Worm (Caenorhabditis elegans) whole organism, L4 larva: ENCODE results near the gene T09F3.4.

ENCODE experiments used
- D1046.2 ChIP-seq: fragments of 200-800 bp; sonication (Bioruptor generic); IDR thresholded peaks from 2 replicates; pipeline ENCODE4 v1.3.6; 2022; ENCODE audit warnings: missing genetic modification characterization, missing compliant biosample characterization
- F26F4.8 ChIP-seq: fragments of 200-800 bp; sonication (Bioruptor generic); conservative IDR thresholded peaks from 2 replicates; pipeline ENCODE4 v1.3.6; 2022; ENCODE audit warnings: missing genetic modification characterization, missing compliant biosample characterization
- F37D6.2 ChIP-seq: sonication (generic microtip); optimal IDR thresholded peaks from 2 replicates; lab custom pipeline; 2016; ENCODE audit warnings: mild to moderate bottlenecking, missing genetic modification characterization, missing compliant biosample characterization
- Y105C5A.15 ChIP-seq: fragments of 200-800 bp; sonication (Bioruptor generic); IDR thresholded peaks from 2 replicates; pipeline ENCODE4 v1.3.6; 2022; ENCODE audit warnings: missing genetic modification characterization, missing compliant biosample characterization
- Y75B8A.6 ChIP-seq: fragments of 200-800 bp; sonication (Bioruptor generic); IDR thresholded peaks from 2 replicates; pipeline ENCODE4 v1.3.6; 2022; ENCODE audit warnings: missing genetic modification reagents, missing genetic modification characterization, missing compliant biosample characterization
- aly-2 ChIP-seq: sonication (generic microtip); optimal IDR thresholded peaks from 2 replicates; lab custom pipeline; 2018; ENCODE audit warnings: missing biosample characterization, missing genetic modification characterization
- ama-1 ChIP-seq: fragments of 150-350 bp; optimal IDR thresholded peaks from 2 replicates; lab custom pipeline; 2014; ENCODE audit warnings: inconsistent platforms, mixed read lengths
- ceh-20 ChIP-seq: fragments of 200-800 bp; sonication (Bioruptor generic); IDR thresholded peaks from 2 replicates; pipeline ENCODE4 v1.3.6; 2022; ENCODE audit warnings: missing genetic modification reagents, missing genetic modification characterization, missing compliant biosample characterization
- ceh-28 ChIP-seq: fragments of 150-350 bp; optimal IDR thresholded peaks from 2 replicates; lab custom pipeline; 2014; ENCODE audit warnings: missing biosample characterization, missing genetic modification reagents, missing genetic modification characterization
- ceh-44 ChIP-seq: fragments of 200-800 bp; sonication (Bioruptor generic); IDR thresholded peaks from 2 replicates; pipeline ENCODE4 v1.3.6; 2022; ENCODE audit warnings: missing genetic modification reagents, missing genetic modification characterization, missing compliant biosample characterization
- ceh-62 ChIP-seq: sonication (generic microtip); optimal IDR thresholded peaks from 2 replicates; lab custom pipeline; 2017; ENCODE audit warnings: missing biosample characterization, missing genetic modification characterization
- cey-2 ChIP-seq: sonication (generic microtip); optimal IDR thresholded peaks from 3 replicates; lab custom pipeline; 2017; ENCODE audit warnings: missing genetic modification characterization, mild to moderate bottlenecking, missing compliant biosample characterization, antibody characterized with exemption, borderline replicate concordance; ENCODE audit not compliant: insufficient read depth
- daf-12 ChIP-seq: fragments of 150-350 bp; optimal IDR thresholded peaks from 2 replicates; lab custom pipeline; 2014; ENCODE audit warnings: missing biosample characterization, missing genetic modification reagents, missing genetic modification characterization
- daf-19 ChIP-seq: fragments of 200-800 bp; sonication (Bioruptor generic); conservative IDR thresholded peaks from 2 replicates; pipeline ENCODE4 v1.3.6; 2022; ENCODE audit warnings: missing genetic modification characterization, missing compliant biosample characterization
- dmd-6 ChIP-seq: fragments of 200-800 bp; sonication (Bioruptor generic); IDR thresholded peaks from 2 replicates; pipeline ENCODE4 v1.3.6; 2022; ENCODE audit warnings: missing genetic modification reagents, missing genetic modification characterization, missing compliant biosample characterization
- dmd-8 ChIP-seq: fragments of 200-800 bp; sonication (Bioruptor generic); IDR thresholded peaks from 2 replicates; pipeline ENCODE4 v1.3.6; 2022; ENCODE audit warnings: missing genetic modification characterization, missing compliant biosample characterization
- dmd-9 ChIP-seq: fragments of 200-800 bp; sonication (Bioruptor generic); IDR thresholded peaks from 2 replicates; pipeline ENCODE4 v1.3.6; 2022; ENCODE audit warnings: missing genetic modification reagents, missing genetic modification characterization, missing compliant biosample characterization
- dpl-1 ChIP-seq: fragments of 150-350 bp; optimal IDR thresholded peaks from 2 replicates; lab custom pipeline; 2014; ENCODE audit warnings: missing biosample characterization, missing genetic modification reagents, missing genetic modification characterization
- egl-27 ChIP-seq: sonication (generic microtip); optimal IDR thresholded peaks from 3 replicates; lab custom pipeline; 2017; ENCODE audit warnings: missing biosample characterization, missing genetic modification reagents, missing genetic modification characterization
- hif-1 ChIP-seq, 2 experiments: sonication (generic microtip); optimal IDR thresholded peaks; 2 replicates each; lab custom pipeline; 2016 to 2017; ENCODE audit warnings: missing compliant biosample characterization in 2 of 2, missing genetic modification characterization in 2 of 2, missing genetic modification reagents in 2 of 2, missing genotype in 2 of 2, mild to moderate bottlenecking in 1 of 2
- hlh-11 ChIP-seq: fragments of 200-800 bp; sonication (Bioruptor generic); optimal IDR thresholded peaks from 2 replicates; lab custom pipeline; 2018; ENCODE audit warnings: mild to moderate bottlenecking, missing genetic modification characterization, missing compliant biosample characterization
- hlh-30 ChIP-seq: sonication (generic microtip); optimal IDR thresholded peaks from 2 replicates; lab custom pipeline; 2017; ENCODE audit warnings: antibody characterized with exemption, mild to moderate bottlenecking, missing genetic modification characterization, missing compliant biosample characterization; ENCODE audit not compliant: insufficient read depth
- hmg-1.1 ChIP-seq: fragments of 200-800 bp; sonication (Bioruptor generic); IDR thresholded peaks from 2 replicates; pipeline ENCODE4 v1.3.6; 2022; ENCODE audit warnings: missing genetic modification reagents, missing genetic modification characterization, missing compliant biosample characterization
- jun-1 ChIP-seq: fragments of 150-350 bp; optimal IDR thresholded peaks from 2 replicates; lab custom pipeline; 2014; ENCODE audit warnings: missing biosample characterization, missing genetic modification reagents, missing genetic modification characterization
- lin-13 ChIP-seq: fragments of 150-350 bp; optimal IDR thresholded peaks from 2 replicates; lab custom pipeline; 2014; ENCODE audit warnings: missing biosample characterization, missing genetic modification reagents, missing genetic modification characterization
- lin-29 ChIP-seq: fragments of 200-800 bp; sonication (Bioruptor generic); IDR thresholded peaks from 2 replicates; pipeline ENCODE4 v1.3.6; 2022; ENCODE audit warnings: missing genetic modification reagents, missing genetic modification characterization, missing compliant biosample characterization
- lin-38 ChIP-seq: fragments of 200-800 bp; sonication (Bioruptor generic); IDR thresholded peaks from 2 replicates; pipeline ENCODE4 v1.3.6; 2022; ENCODE audit warnings: missing genetic modification reagents, missing genetic modification characterization, missing compliant biosample characterization
- lin-39 ChIP-seq: fragments of 150-350 bp; optimal IDR thresholded peaks from 2 replicates; lab custom pipeline; 2014; ENCODE audit warnings: missing biosample characterization, missing genetic modification reagents, missing genetic modification characterization
- madf-9 ChIP-seq: fragments of 200-800 bp; sonication (Bioruptor generic); conservative IDR thresholded peaks from 2 replicates; pipeline ENCODE4 v1.3.6; 2022; ENCODE audit warnings: missing genetic modification reagents, missing genetic modification characterization, missing compliant biosample characterization
- mdl-1 ChIP-seq, 2 experiments: fragments of 150-350 bp in 1 of 2; sonication (generic microtip) in 1 of 2; optimal IDR thresholded peaks; 2 replicates each; lab custom pipeline; 2014 to 2017; ENCODE audit warnings: missing biosample characterization in 2 of 2, missing genetic modification characterization in 2 of 2
- mep-1 ChIP-seq: fragments of 150-350 bp; sonication (generic microtip); optimal IDR thresholded peaks from 3 replicates; lab custom pipeline; 2014; ENCODE audit warnings: missing biosample characterization, missing genetic modification characterization
- mxl-2 ChIP-seq: fragments of 200-800 bp; sonication (Bioruptor generic); conservative IDR thresholded peaks from 2 replicates; pipeline ENCODE4 v1.3.6; 2022; ENCODE audit warnings: missing genetic modification reagents, missing genetic modification characterization, missing compliant biosample characterization
- mxl-3 ChIP-seq: fragments of 200-800 bp; sonication (Bioruptor generic); optimal IDR thresholded peaks from 2 replicates; lab custom pipeline; 2018; ENCODE audit warnings: mild to moderate bottlenecking, missing genetic modification characterization, missing compliant biosample characterization
- nhr-102 ChIP-seq: sonication (generic microtip); optimal IDR thresholded peaks from 2 replicates; lab custom pipeline; 2016; ENCODE audit warnings: mild to moderate bottlenecking, missing genetic modification characterization, moderate library complexity, missing compliant biosample characterization
- nhr-237 ChIP-seq: sonication (generic microtip); optimal IDR thresholded peaks from 2 replicates; lab custom pipeline; 2017; ENCODE audit warnings: missing biosample characterization, missing genetic modification characterization
- nhr-28 ChIP-seq: fragments of 150-350 bp; optimal IDR thresholded peaks from 2 replicates; lab custom pipeline; 2014; ENCODE audit warnings: missing biosample characterization, missing genetic modification characterization
- nhr-6 ChIP-seq: fragments of 150-350 bp; optimal IDR thresholded peaks from 2 replicates; lab custom pipeline; 2014; ENCODE audit warnings: missing biosample characterization, missing genetic modification characterization
- nhr-77 ChIP-seq: fragments of 150-350 bp; optimal IDR thresholded peaks from 2 replicates; lab custom pipeline; 2014; ENCODE audit warnings: missing biosample characterization, missing genetic modification characterization
- pha-4 ChIP-seq, 2 experiments: fragments of 150-350 bp in 1 of 2; fragments of 200-800 bp in 1 of 2; sonication (Bioruptor generic) in 1 of 2; IDR thresholded peaks in 1 of 2; optimal IDR thresholded peaks in 1 of 2; 2 replicates each; pipeline versions ENCODE4 v1.3.6 to Lab custom; 2014 to 2022; ENCODE audit warnings: missing genetic modification characterization in 2 of 2, missing genetic modification reagents in 2 of 2, missing biosample characterization in 1 of 2, missing compliant biosample characterization in 1 of 2
- php-3 ChIP-seq: fragments of 200-800 bp; sonication (Bioruptor generic); IDR thresholded peaks from 2 replicates; pipeline ENCODE4 v1.3.6; 2022; ENCODE audit warnings: missing genetic modification reagents, missing genetic modification characterization, missing compliant biosample characterization
- pqm-1 ChIP-seq: sonication (generic microtip); optimal IDR thresholded peaks from 2 replicates; lab custom pipeline; 2017; ENCODE audit warnings: missing biosample characterization, missing genetic modification characterization
- spr-1 ChIP-seq: sonication (generic microtip); optimal IDR thresholded peaks from 2 replicates; lab custom pipeline; 2016; ENCODE audit warnings: mild to moderate bottlenecking, missing genetic modification characterization, missing compliant biosample characterization
- spr-3 ChIP-seq: fragments of 200-800 bp; sonication (Bioruptor generic); optimal IDR thresholded peaks from 2 replicates; lab custom pipeline; 2018; ENCODE audit warnings: mild to moderate bottlenecking, missing genetic modification characterization, missing compliant biosample characterization
- unc-62 ChIP-seq, 3 experiments: fragments of 150-350 bp in 1 of 3; sonication (generic microtip); optimal IDR thresholded peaks in 2 of 3; peaks in 1 of 3; 1 replicate in 1 of 3; 2 replicates in 2 of 3; lab custom pipeline; 2014 to 2017; ENCODE audit warnings: missing biosample characterization in 3 of 3, missing genetic modification characterization in 3 of 3, missing genetic modification reagents in 3 of 3, missing genotype in 1 of 3
- zfp-2 ChIP-seq: sonication (generic microtip); optimal IDR thresholded peaks from 2 replicates; lab custom pipeline; 2016; ENCODE audit warnings: mild to moderate bottlenecking, missing genetic modification characterization, missing compliant biosample characterization
- zfp-3 ChIP-seq: fragments of 200-800 bp; sonication (Bioruptor generic); conservative IDR thresholded peaks from 2 replicates; pipeline ENCODE4 v1.3.6; 2022; ENCODE audit warnings: missing genetic modification reagents, missing genetic modification characterization, missing compliant biosample characterization
- ztf-7 ChIP-seq: fragments of 150-350 bp; optimal IDR thresholded peaks from 2 replicates; lab custom pipeline; 2014; ENCODE audit warnings: missing biosample characterization, missing genetic modification characterization

Gene T09F3.4

DNA sequence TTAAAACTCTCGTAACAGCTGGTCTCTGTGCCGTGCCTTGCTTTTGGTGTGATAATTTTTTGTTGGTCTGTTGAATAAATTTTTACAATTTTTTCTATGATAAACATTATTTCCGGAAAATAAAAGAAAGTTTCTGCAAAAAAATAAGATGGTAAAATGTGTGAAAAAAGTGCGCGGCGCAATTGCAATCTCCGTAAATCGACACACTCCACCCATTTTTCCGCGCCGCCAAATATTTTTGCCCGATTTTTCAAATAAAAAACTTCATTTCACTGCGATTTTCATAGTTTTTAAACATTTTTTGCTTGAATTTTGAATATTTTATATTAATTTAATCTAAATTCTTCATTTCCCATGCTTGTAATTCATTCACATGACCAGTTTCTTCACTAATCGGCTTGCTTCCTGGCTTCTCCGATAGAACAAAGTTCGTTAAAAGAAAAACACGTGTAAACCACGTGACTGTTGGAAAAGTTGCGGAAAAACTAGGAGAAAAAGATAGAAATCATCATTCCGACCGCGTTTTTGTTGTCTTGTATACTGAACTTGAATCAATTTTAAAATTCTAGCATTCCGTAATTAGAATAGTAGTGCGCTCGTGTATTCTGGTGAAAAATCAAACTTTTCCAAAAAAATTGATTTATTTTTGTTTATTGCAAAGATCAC, 7.3 kb upstream of the T09F3.4 start (continued):
- no peak for TF ChIP-seq aly-2 (tag; lab: Kevin White, UChicago)
- TF ChIP-seq nhr-102, result peak; percentile 43
- no peak for TF ChIP-seq egl-27 (tag; lab: Kevin White, UChicago)
- TF ChIP-seq F26F4.8 (GFP tag; lab: Robert Waterston, UW), result no peak
- no peak for TF ChIP-seq jun-1 (tag; lab: Kevin White, UChicago)
- TF ChIP-seq lin-13, result no peak
- TF ChIP-seq pha-4 (GFP tag; IDR thresholded peaks at IDR 0.05; lab: Robert Waterston, UW), result peak; percentile 40; the same call in 1 of the 2 replicates
- no peak for TF ChIP-seq pha-4 (tag; optimal IDR thresholded peaks at IDR 0.05; lab: Kevin White, UChicago)
- peak; percentile 14 for TF ChIP-seq F37D6.2 (tag; lab: Kevin White, UChicago)
- TF ChIP-seq daf-19 (GFP tag; lab: Robert Waterston, UW), result no peak

ce11 chrII:10389038-10389437, 6.5 kb upstream of the T09F3.4 start:
- TF ChIP-seq ceh-62 (tag; lab: Kevin White, UChicago), result no peak
- TF ChIP-seq zfp-3 (GFP tag; lab: Robert Waterston, UW), result 0 out of 2 replicates have a peak, but pooled peaks have one; percentile 15
- peak; percentile 41 for TF ChIP-seq nhr-102
- TF ChIP-seq dmd-6 (GFP tag; lab: Robert Waterston, UW), result peak; percentile 93
- 0 out of 2 replicates have a peak, but pooled peaks have one; percentile 31 for TF ChIP-seq madf-9 (GFP tag; lab: Robert Waterston, UW)
- peak; percentile 73 to 92 for TF ChIP-seq mdl-1 (tag; optimal IDR thresholded peaks at IDR 0.05; lab: Kevin White, UChicago)
- TF ChIP-seq mep-1 (tag; lab: Kevin White, UChicago), result peak; percentile 79
- TF ChIP-seq Y75B8A.6 (GFP tag; lab: Robert Waterston, UW), result 0 out of 2 replicates have a peak, but pooled peaks have one; percentile 34
- no peak for TF ChIP-seq dmd-9 (GFP tag; lab: Robert Waterston, UW)
- no peak for TF ChIP-seq nhr-237 (tag; lab: Kevin White, UChicago)
- TF ChIP-seq daf-12 (tag; lab: Kevin White, UChicago), result no peak
- TF ChIP-seq cey-2 (tag; lab: Kevin White, UChicago), result peak; percentile 85
- no peak for TF ChIP-seq Y105C5A.15 (GFP tag; lab: Robert Waterston, UW)
- TF ChIP-seq zfp-2 (tag; lab: Kevin White, UChicago), result no peak
- peak; percentile 80 for TF ChIP-seq ama-1 (lab: Kevin White, UChicago)
- no peak for TF ChIP-seq ceh-44 (GFP tag; lab: Robert Waterston, UW)
- peak in 1 of 2 experiments; percentile 96 for TF ChIP-seq unc-62 (GFP tag; optimal IDR thresholded peaks at IDR 0.05 in 1 of 2; lab: Kevin White, UChicago)
- TF ChIP-seq unc-62 (tag; optimal IDR thresholded peaks at IDR 0.05; lab: Kevin White, UChicago), result no peak
- no peak for TF ChIP-seq D1046.2
- TF ChIP-seq nhr-6 (tag; lab: Kevin White, UChicago), result no peak
- TF ChIP-seq lin-39 (tag; lab: Kevin White, UChicago), result no peak
- TF ChIP-seq lin-38 (GFP tag; lab: Robert Waterston, UW), result peak; percentile 25
- TF ChIP-seq dpl-1 (GFP tag; lab: Kevin White, UChicago), result peak; percentile 39
- TF ChIP-seq php-3 (GFP tag; lab: Robert Waterston, UW), result no peak
- TF ChIP-seq pqm-1 (tag; lab: Kevin White, UChicago), result peak; percentile 77
- no peak for TF ChIP-seq dmd-8 (GFP tag; lab: Robert Waterston, UW)
- TF ChIP-seq spr-1 (tag; lab: Kevin White, UChicago), result peak; percentile 60
- TF ChIP-seq hlh-11 (tag; lab: Kevin White, UChicago), result peak; percentile 96
- TF ChIP-seq ztf-7, result no peak
- peak; percentile 97 for TF ChIP-seq hlh-30 (tag; lab: Kevin White, UChicago)
- peak; percentile 52; the same call in 1 of the 2 replicates for TF ChIP-seq lin-29 (GFP tag; lab: Robert Waterston, UW)
- TF ChIP-seq hmg-1.1 (GFP tag; lab: Robert Waterston, UW), result peak; percentile 51
- TF ChIP-seq ceh-20, result peak; percentile 78
- TF ChIP-seq spr-3 (GFP tag; lab: Kevin White, UChicago), result peak; percentile 5
- peak; percentile 93 for TF ChIP-seq mxl-3 (GFP tag; lab: Kevin White, UChicago)
- peak; percentile 71 for TF ChIP-seq mxl-2
- peak; percentile 88 for TF ChIP-seq nhr-28 (tag; lab: Kevin White, UChicago)
- no peak for TF ChIP-seq ceh-28 (tag; lab: Kevin White, UChicago)
- peak in 1 of 2 experiments; percentile 6 for TF ChIP-seq hif-1 (tag; optimal IDR thresholded peaks at IDR 0.05; lab: Kevin White, UChicago)
- peak; percentile 63 for TF ChIP-seq nhr-77
